Worm (Caenorhabditis elegans): Measurements from ENCODE around the gene F42G8.8.

Gene F42G8.8

ce11 chrIV:8099601-8100000, 19.3 kb upstream of the F42G8.8 start, which contains the start of gene Y42H9AR.2:
Gene Y42H9AR.2, plus strand, starts transcription at chrIV:8099901.
- no peak for TF ChIP-seq sea-2 (GFP tag; optimal IDR thresholded peaks at IDR 0.05)
- no peak for TF ChIP-seq unc-39 (tag; optimal IDR thresholded peaks at IDR 0.05)
- TF ChIP-seq aly-2 (tag; optimal IDR thresholded peaks at IDR 0.05), result no peak
- no peak for TF ChIP-seq mml-1 (tag; optimal IDR thresholded peaks at IDR 0.05)
- no peak for TF ChIP-seq zag-1 (tag; optimal IDR thresholded peaks at IDR 0.05)
- no peak for TF ChIP-seq fkh-10 (GFP tag; optimal IDR thresholded peaks at IDR 0.05)
- no peak for TF ChIP-seq fos-1 (tag; optimal IDR thresholded peaks at IDR 0.05)
- TF ChIP-seq ceh-82 (tag; optimal IDR thresholded peaks at IDR 0.05), result no peak
- TF ChIP-seq unc-62 (GFP tag; optimal IDR thresholded peaks at IDR 0.05), result no peak
- no peak for TF ChIP-seq mdl-1 (tag; optimal IDR thresholded peaks at IDR 0.05)
- no peak for TF ChIP-seq ztf-11 (tag; optimal IDR thresholded peaks at IDR 0.05)

ce11 chrIV:8102231-8102630, 16.7 kb upstream of the F42G8.8 start, which contains the start of gene Y42H9AR.5:
Gene Y42H9AR.5, plus strand, starts transcription at chrIV:8102531.
- no peak for TF ChIP-seq mdl-1 (tag; optimal IDR thresholded peaks at IDR 0.05)
- TF ChIP-seq ama-1 (optimal IDR thresholded peaks at IDR 0.05), result no peak
- no peak for TF ChIP-seq pqm-1 (tag; optimal IDR thresholded peaks at IDR 0.05)
- TF ChIP-seq nhr-25 (tag; optimal IDR thresholded peaks at IDR 0.05), result no peak
- peak in 1 of 3 experiments; percentile 39 for TF ChIP-seq elt-3 (tag; optimal IDR thresholded peaks at IDR 0.05)
- TF ChIP-seq nhr-12 (tag; optimal IDR thresholded peaks at IDR 0.05), result no peak
- TF ChIP-seq egl-27 (tag; optimal IDR thresholded peaks at IDR 0.05), result no peak

ce11 chrIV:8103196-8103595, 15.7 kb upstream of the F42G8.8 start:
- TF ChIP-seq nhr-23 (tag; optimal IDR thresholded peaks at IDR 0.05) (peak; percentile 17), elt-3 (tag; optimal IDR thresholded peaks at IDR 0.05) (peak in 1 of 3 experiments; percentile 16), ceh-16 (tag; optimal IDR thresholded peaks at IDR 0.05) (no peak), nhr-43 (tag; optimal IDR thresholded peaks at IDR 0.05; ENCODE audit: poor library complexity, severe bottlenecking) (peak; percentile 66)

ce11 chrIV:8105083-8105482, 13.8 kb upstream of the F42G8.8 start:
- no peak for TF ChIP-seq fos-1 (tag; optimal IDR thresholded peaks at IDR 0.05)
- TF ChIP-seq fkh-10 (GFP tag; optimal IDR thresholded peaks at IDR 0.05), result no peak
- no peak for TF ChIP-seq R02D3.7 (tag; optimal IDR thresholded peaks at IDR 0.05)
- TF ChIP-seq nhr-77 (tag; optimal IDR thresholded peaks at IDR 0.05), result no peak
- no peak for TF ChIP-seq aly-2 (tag; optimal IDR thresholded peaks at IDR 0.05)
- no peak for TF ChIP-seq nhr-11 (tag; optimal IDR thresholded peaks at IDR 0.05)
- TF ChIP-seq egl-27 (tag; optimal IDR thresholded peaks at IDR 0.05), result no peak
- TF ChIP-seq nhr-76 (tag; optimal IDR thresholded peaks at IDR 0.05), result no peak
- no peak for TF ChIP-seq hmg-11 (tag; optimal IDR thresholded peaks at IDR 0.05)
- TF ChIP-seq nfya-1 (tag; optimal IDR thresholded peaks at IDR 0.05; ENCODE audit: insufficient read depth), result no peak
- no peak for TF ChIP-seq unc-39 (tag; optimal IDR thresholded peaks at IDR 0.05)
- TF ChIP-seq nhr-237 (tag; optimal IDR thresholded peaks at IDR 0.05), result no peak
- TF ChIP-seq elt-1 (tag; optimal IDR thresholded peaks at IDR 0.05), result no peak
- TF ChIP-seq skn-1 (tag; optimal IDR thresholded peaks at IDR 0.05), result no peak
- TF ChIP-seq pqm-1 (tag; optimal IDR thresholded peaks at IDR 0.05), result no peak
- TF ChIP-seq sea-2 (GFP tag; optimal IDR thresholded peaks at IDR 0.05), result no peak
- TF ChIP-seq unc-62 (GFP tag; optimal IDR thresholded peaks at IDR 0.05), result no peak
- TF ChIP-seq pha-4 (tag; optimal IDR thresholded peaks at IDR 0.05), result no peak
- no peak for TF ChIP-seq nhr-23 (tag; optimal IDR thresholded peaks at IDR 0.05)

ce11 chrIV:8107502-8107901, 11.4 kb upstream of the F42G8.8 start, which contains the start of gene rabs-5:
Gene rabs-5, minus strand, starts transcription at chrIV:8107602.
- TF ChIP-seq egl-27 (tag; optimal IDR thresholded peaks at IDR 0.05) (no peak), unc-39 (tag; optimal IDR thresholded peaks at IDR 0.05) (no peak), nhr-43 (tag; optimal IDR thresholded peaks at IDR 0.05; ENCODE audit: poor library complexity, severe bottlenecking) (no peak), mdl-1 (tag; optimal IDR thresholded peaks at IDR 0.05) (no peak), eor-1 (tag; optimal IDR thresholded peaks at IDR 0.05) (no peak), egl-5 (tag; optimal IDR thresholded peaks at IDR 0.05) (no peak)

DNA sequence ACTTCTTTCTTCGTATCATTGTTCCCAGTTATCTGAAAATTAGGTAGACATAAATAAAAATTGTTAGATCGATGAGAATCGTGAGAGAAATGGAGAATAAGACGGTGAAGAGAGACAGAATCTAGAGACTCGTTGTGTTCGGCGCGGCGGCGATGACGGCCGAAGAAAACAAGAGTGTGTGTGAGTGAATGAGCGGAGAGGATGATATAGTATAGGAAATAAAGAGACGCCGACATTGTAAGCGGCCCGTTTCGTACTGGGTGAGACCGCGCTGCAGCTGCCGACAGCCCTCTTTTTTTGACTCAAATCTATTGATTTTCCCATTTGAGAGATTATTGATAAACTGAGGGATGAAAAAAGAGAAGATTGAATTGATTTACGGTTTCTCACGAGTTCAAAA, 6.7 kb upstream of the F42G8.8 start, which contains the start of gene Y42H9AR.4:
Gene Y42H9AR.4 (minus strand): TSS at position 32 of the 400 bp plus-strand sequence.
- TF ChIP-seq mdl-1 (tag; optimal IDR thresholded peaks at IDR 0.05) (no peak), pha-4 (tag; optimal IDR thresholded peaks at IDR 0.05) (peak; percentile 33), hmg-11 (tag; optimal IDR thresholded peaks at IDR 0.05) (peak; percentile 40), lsy-12 (tag; optimal IDR thresholded peaks at IDR 0.05) (no peak), nhr-237 (tag; optimal IDR thresholded peaks at IDR 0.05) (no peak), nhr-28 (tag; optimal IDR thresholded peaks at IDR 0.05) (no peak), nhr-76 (tag; optimal IDR thresholded peaks at IDR 0.05) (no peak), lin-15B (tag; optimal IDR thresholded peaks at IDR 0.05) (no peak), ceh-9 (tag; optimal IDR thresholded peaks at IDR 0.05) (no peak), snpc-4 (tag; optimal IDR thresholded peaks at IDR 0.05) (peak; percentile 62), sea-2 (GFP tag; optimal IDR thresholded peaks at IDR 0.05) (no peak), nhr-12 (tag; optimal IDR thresholded peaks at IDR 0.05) (no peak), ama-1 (optimal IDR thresholded peaks at IDR 0.05) (no peak), elt-2 (tag; optimal IDR thresholded peaks at IDR 0.05) (peak; percentile 39), eor-1 (tag; optimal IDR thresholded peaks at IDR 0.05) (no peak), nhr-77 (tag; optimal IDR thresholded peaks at IDR 0.05) (no peak), ztf-4 (tag; optimal IDR thresholded peaks at IDR 0.05) (no peak), lin-39 (tag; optimal IDR thresholded peaks at IDR 0.05) (no peak), elt-1 (tag; optimal IDR thresholded peaks at IDR 0.05) (no peak), unc-39 (tag; optimal IDR thresholded peaks at IDR 0.05) (no peak), ceh-28 (tag; optimal IDR thresholded peaks at IDR 0.05) (peak; percentile 17), zag-1 (tag; optimal IDR thresholded peaks at IDR 0.05) (no peak), nfya-1 (tag; optimal IDR thresholded peaks at IDR 0.05; ENCODE audit: insufficient read depth) (peak; percentile 45), ceh-82 (tag; optimal IDR thresholded peaks at IDR 0.05) (no peak)

Data from whole organism, L3 larva.